Fruit fly (Drosophila melanogaster) whole organism, wandering third instar larva: Measurements from ENCODE around the gene Prat.

Experiments
- Abd-B ChIP-seq: fragments of >200 bp; optimal IDR thresholded peaks from 2 replicates; lab custom pipeline; 2017; ENCODE audit warnings: missing biosample characterization, missing genetic modification characterization
- CG32264 ChIP-seq: fragments of 200-800 bp; sonication (Bioruptor generic); optimal IDR thresholded peaks from 2 replicates; lab custom pipeline; 2016; ENCODE audit warnings: missing biosample characterization, missing genetic modification characterization
- CG9705 ChIP-seq: fragments of 200-800 bp; sonication (Bioruptor generic); optimal IDR thresholded peaks from 2 replicates; lab custom pipeline; 2018; ENCODE audit warnings: missing biosample characterization, mild to moderate bottlenecking, missing genetic modification characterization
- CrebA ChIP-seq: fragments of 200-800 bp; sonication (Bioruptor generic); optimal IDR thresholded peaks from 2 replicates; lab custom pipeline; 2016; ENCODE audit warnings: missing biosample characterization, mild to moderate bottlenecking, missing genetic modification characterization, borderline replicate concordance
- Dfd ChIP-seq: fragments of >200 bp; optimal IDR thresholded peaks from 2 replicates; lab custom pipeline; 2017; ENCODE audit warnings: missing biosample characterization, missing genetic modification characterization
- Dif ChIP-seq: fragments of 200-275, 200-300 bp; sonication (Bioruptor generic); optimal IDR thresholded peaks from 2 replicates; lab custom pipeline; 2018; ENCODE audit warnings: missing biosample characterization, missing genetic modification characterization; ENCODE audit not compliant: partially characterized antibody
- Hr78 ChIP-seq: fragments of >200 bp; optimal IDR thresholded peaks from 2 replicates; lab custom pipeline; 2017; ENCODE audit warnings: missing biosample characterization, missing genetic modification characterization
- Myc ChIP-seq: fragments of >200 bp; optimal IDR thresholded peaks from 2 replicates; lab custom pipeline; 2017
- Rel ChIP-seq, 2 experiments: fragments of 200-800 bp; sonication (Bioruptor generic) in 1 of 2; optimal IDR thresholded peaks; 2 replicates in 1 of 2; 3 replicates in 1 of 2; lab custom pipeline; 2016 to 2019; ENCODE audit warnings: mild to moderate bottlenecking in 2 of 2, missing biosample characterization in 2 of 2, missing genetic modification characterization in 2 of 2, moderate library complexity in 1 of 2
- Sp1 ChIP-seq: fragments of 200-800 bp; sonication (Bioruptor generic); optimal IDR thresholded peaks from 3 replicates; lab custom pipeline; 2019; ENCODE audit warnings: missing biosample characterization, mild to moderate bottlenecking, missing genetic modification characterization, moderate library complexity
- Vsx2 ChIP-seq: fragments of 200-300, 225-300 bp; sonication (Bioruptor generic); optimal IDR thresholded peaks from 2 replicates; lab custom pipeline; 2018; ENCODE audit warnings: missing biosample characterization, missing genetic modification characterization; ENCODE audit not compliant: partially characterized antibody
- br ChIP-seq: fragments of 200-800 bp; sonication (Bioruptor generic); optimal IDR thresholded peaks from 2 replicates; lab custom pipeline; 2016; ENCODE audit warnings: missing biosample characterization, missing genetic modification characterization
- dl ChIP-seq, 2 experiments: fragments of 175-275, 200-275 bp in 1 of 2; fragments of 200-275 bp in 1 of 2; sonication (Bioruptor generic); optimal IDR thresholded peaks; lab custom pipeline; 2018; ENCODE audit warnings: mild to moderate bottlenecking in 2 of 2, missing biosample characterization in 2 of 2, missing genetic modification characterization in 2 of 2, moderate library complexity in 2 of 2; ENCODE audit not compliant: partially characterized antibody in 2 of 2, insufficient read depth in 1 of 2
- ey ChIP-seq: fragments of 200-800 bp; sonication (Bioruptor generic); optimal IDR thresholded peaks from 2 replicates; lab custom pipeline; 2016; ENCODE audit warnings: missing biosample characterization, missing genetic modification characterization
- h ChIP-seq: fragments of 200-800 bp; sonication (Bioruptor generic); optimal IDR thresholded peaks from 3 replicates; lab custom pipeline; 2016; ENCODE audit warnings: missing biosample characterization, mild to moderate bottlenecking, missing genetic modification characterization
- lola ChIP-seq: fragments of >200 bp; optimal IDR thresholded peaks from 2 replicates; lab custom pipeline; 2017; ENCODE audit warnings: missing biosample characterization, missing genetic modification characterization
- psq ChIP-seq: fragments of 200-800 bp; sonication (Bioruptor generic); optimal IDR thresholded peaks from 3 replicates; lab custom pipeline; 2017; ENCODE audit warnings: missing biosample characterization, mild to moderate bottlenecking, missing genetic modification characterization, moderate library complexity
- rgr ChIP-seq: fragments of 200-800 bp; sonication (Bioruptor generic); optimal IDR thresholded peaks from 3 replicates; lab custom pipeline; 2016; ENCODE audit warnings: missing biosample characterization, mild to moderate bottlenecking, missing genetic modification characterization
- sv ChIP-seq: fragments of 200-800 bp; sonication (Bioruptor generic); optimal IDR thresholded peaks from 3 replicates; lab custom pipeline; 2016; ENCODE audit warnings: missing biosample characterization, missing genetic modification characterization
- usp ChIP-seq: fragments of >200 bp; optimal IDR thresholded peaks from 2 replicates; lab custom pipeline; 2017; ENCODE audit warnings: missing biosample characterization, missing genetic modification characterization
- woc ChIP-seq: sonication (Bioruptor generic); optimal IDR thresholded peaks from 2 replicates; lab custom pipeline; 2016; ENCODE audit warnings: missing biosample characterization, mild to moderate bottlenecking, missing genetic modification characterization

Prat gene

DNA sequence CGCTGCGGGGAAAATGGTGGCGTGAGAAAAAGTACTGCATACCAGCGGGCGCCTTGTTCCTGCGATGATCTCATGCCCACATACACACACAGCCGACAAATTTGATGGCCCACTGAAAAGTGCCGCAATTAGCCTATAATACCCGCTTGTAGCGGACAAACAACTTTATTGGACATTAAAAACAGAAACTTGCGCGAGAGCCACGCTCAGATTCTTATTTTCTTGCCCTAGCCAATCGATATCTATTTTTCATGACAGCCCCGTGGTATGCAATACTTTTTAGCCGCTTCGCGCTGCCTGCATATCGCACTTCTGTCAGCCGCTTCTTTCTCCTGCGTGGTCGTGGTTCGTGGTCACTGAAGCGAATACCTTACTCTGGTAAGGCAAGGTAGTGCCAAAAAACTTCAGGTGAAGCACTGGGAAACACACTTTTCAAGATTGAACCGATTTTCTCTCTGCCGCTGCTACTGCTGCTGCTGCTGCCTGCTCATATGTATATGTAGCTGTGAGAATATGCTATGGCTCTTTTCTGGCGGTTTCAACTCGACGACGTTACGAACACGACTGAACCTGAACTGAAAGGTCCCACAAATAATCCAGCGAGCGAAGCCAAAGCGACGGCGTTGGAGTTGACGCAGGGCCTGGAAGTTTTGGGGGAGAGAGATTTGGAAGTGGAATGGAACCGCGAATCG lies 25.3 kb downstream of the Prat start, which contains the start of gene CG17816:
CG17816 (minus strand) TSS at position 567 of the 692 bp plus-strand sequence.
- TF ChIP-seq Myc (peak; percentile 78), Dfd (GFP tag; lab: Kevin White, UChicago) (peak; percentile 29), Dif (GFP tag; lab: Kevin White, UChicago) (peak; percentile 73), h (GFP tag; lab: Kevin White, UChicago) (no peak), dl (GFP tag; optimal IDR thresholded peaks at IDR 0.05; lab: Kevin White, UChicago; ENCODE audit: insufficient read depth in 1 of 2, partially characterized antibody in 2 of 2) (peak in 1 of 2 experiments; percentile 15), ey (GFP tag; lab: Kevin White, UChicago) (no peak), Abd-B (GFP tag; lab: Kevin White, UChicago) (peak; percentile 66), Rel (GFP tag; optimal IDR thresholded peaks at IDR 0.05; lab: Kevin White, UChicago) (no peak), Rel (tag; optimal IDR thresholded peaks at IDR 0.05; lab: Kevin White, UChicago) (peak; percentile 45)

DNA sequence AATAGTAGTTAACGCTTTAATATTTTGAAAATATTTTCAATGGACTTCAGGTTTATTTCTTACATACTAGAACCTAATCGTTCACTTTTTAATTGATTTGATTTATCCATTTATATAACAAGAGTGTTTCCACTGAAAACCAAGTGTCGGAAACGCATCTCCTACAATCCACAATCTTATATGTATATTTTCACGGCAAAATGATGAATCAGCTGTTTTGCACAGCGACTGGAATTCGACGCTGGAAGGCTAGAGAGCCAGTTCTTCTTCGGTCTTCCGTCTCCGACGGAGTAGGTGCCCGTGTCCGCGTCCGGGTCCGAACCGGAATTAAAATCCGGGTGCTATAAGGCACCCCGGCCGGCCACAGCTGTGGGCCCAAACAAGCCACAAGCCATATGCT lies 27.1 kb downstream of the Prat start:
- TF ChIP-seq Dfd (GFP tag; lab: Kevin White, UChicago) (no peak), Hr78 (no peak), rgr (GFP tag; lab: Kevin White, UChicago) (no peak), sv (no peak), Myc (no peak), usp (GFP tag; lab: Kevin White, UChicago) (no peak), Sp1 (GFP tag; lab: Kevin White, UChicago) (no peak), CG9705 (no peak), lola (GFP tag; lab: Kevin White, UChicago) (no peak), CG32264 (GFP tag; lab: Kevin White, UChicago) (no peak), ey (GFP tag; lab: Kevin White, UChicago) (no peak), Rel (GFP tag; optimal IDR thresholded peaks at IDR 0.05; lab: Kevin White, UChicago) (no peak), Rel (tag; optimal IDR thresholded peaks at IDR 0.05; lab: Kevin White, UChicago) (no peak), woc (GFP tag; lab: Kevin White, UChicago) (no peak), Vsx2 (GFP tag; lab: Kevin White, UChicago) (no peak), psq (GFP tag; lab: Kevin White, UChicago) (no peak), br (GFP tag; lab: Kevin White, UChicago) (no peak), CrebA (GFP tag; lab: Kevin White, UChicago) (no peak)
